Worm (Caenorhabditis elegans) whole organism, L1 larva: Measurements from ENCODE around the gene ptr-24.

Experiments used
- ama-1 ChIP-seq: fragments of 150-350 bp; optimal IDR thresholded peaks from 2 replicates; lab custom pipeline; 2014
- efl-1 ChIP-seq, 4 experiments: fragments of 150-350 bp; optimal IDR thresholded peaks in 3 of 4; peaks in 1 of 4; 1 replicate in 1 of 4; 2 replicates in 3 of 4; lab custom pipeline; 2014; ENCODE audit warnings: missing biosample characterization in 2 of 4, missing genetic modification characterization in 2 of 4, missing genetic modification reagents in 2 of 4
- mef-2 ChIP-seq: fragments of 150-350 bp; optimal IDR thresholded peaks from 2 replicates; lab custom pipeline; 2014; ENCODE audit warnings: missing biosample characterization, missing genetic modification characterization
- ztf-11 ChIP-seq, 2 experiments: sonication (generic microtip); optimal IDR thresholded peaks; 2 replicates each; lab custom pipeline; 2016 to 2017; ENCODE audit warnings: missing genetic modification characterization in 2 of 2, missing biosample characterization in 1 of 2, missing compliant biosample characterization in 1 of 2

DNA sequence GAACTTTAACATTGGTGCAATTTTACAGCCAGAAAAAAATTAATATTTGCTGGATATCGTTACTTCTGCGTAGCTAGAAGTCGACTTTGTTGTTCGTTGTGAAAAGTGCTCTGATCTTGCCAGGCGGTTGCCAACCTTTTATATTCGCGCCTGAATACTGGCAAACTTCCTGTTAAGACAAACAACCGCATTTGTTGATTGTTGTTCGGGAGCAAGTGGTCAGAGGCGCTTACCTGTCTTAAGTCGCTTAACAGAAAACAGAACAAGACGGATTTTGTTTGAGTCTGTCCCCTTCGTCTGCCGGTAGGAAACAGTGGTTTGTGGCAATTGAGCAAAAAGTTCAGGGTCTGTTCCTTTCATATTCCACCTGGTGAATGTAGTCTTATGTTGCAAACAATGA lies 24.7 kb downstream of the ptr-24 start, which contains the start of gene C49F8.15:
- TF ChIP-seq ama-1 = no peak
- no peak for TF ChIP-seq mef-2 (tag; lab: Kevin White, UChicago)
- TF ChIP-seq ztf-11 (tag; optimal IDR thresholded peaks at IDR 0.05; lab: Kevin White, UChicago) = no peak
- TF ChIP-seq efl-1 (optimal IDR thresholded peaks at IDR 0.05; lab: Kevin White, UChicago) = no peak
- no peak for TF ChIP-seq efl-1 (GFP tag; optimal IDR thresholded peaks at IDR 0.05 in 1 of 2; lab: Kevin White, UChicago)
